Fruit fly (Drosophila melanogaster) whole organism, pupa: ENCODE data around the gene CG43115.

ENCODE experiments used
- CG10348 ChIP-seq: fragments of 200-800 bp; sonication (Bioruptor generic); IDR thresholded peaks from 2 replicates; pipeline ENCODE4 v1.3.6; 2022; ENCODE audit warnings: missing biosample characterization, missing genetic modification characterization
- CG12605 ChIP-seq: fragments of 200-800 bp; sonication (Bioruptor generic); IDR thresholded peaks from 2 replicates; pipeline ENCODE4 v1.3.6; 2022; ENCODE audit warnings: missing biosample characterization, missing genetic modification characterization
- CG13204 ChIP-seq: fragments of 200-800 bp; sonication (Bioruptor generic); optimal IDR thresholded peaks from 2 replicates; lab custom pipeline; 2018; ENCODE audit warnings: missing biosample characterization, mild to moderate bottlenecking, missing genetic modification characterization, moderate library complexity
- CG14655 ChIP-seq: fragments of 200-800 bp; sonication (Bioruptor generic); optimal IDR thresholded peaks from 3 replicates; lab custom pipeline; 2017; ENCODE audit warnings: mild to moderate bottlenecking, missing biosample characterization, missing genetic modification reagents, missing genetic modification characterization
- CG15710 ChIP-seq: fragments of 200-800 bp; sonication (Bioruptor generic); optimal IDR thresholded peaks from 2 replicates; lab custom pipeline; 2018; ENCODE audit warnings: missing biosample characterization, mild to moderate bottlenecking, missing genetic modification characterization, moderate library complexity
- CG17806 ChIP-seq: fragments of 200-800 bp; sonication (Bioruptor generic); optimal IDR thresholded peaks from 2 replicates; lab custom pipeline; 2018; ENCODE audit warnings: missing biosample characterization, mild to moderate bottlenecking, missing genetic modification characterization, moderate library complexity
- CG32121 ChIP-seq: fragments of 200-800 bp; sonication (Bioruptor generic); IDR thresholded peaks from 2 replicates; pipeline ENCODE4 v1.3.6; 2022; ENCODE audit warnings: missing biosample characterization, missing genetic modification characterization
- CG34367 ChIP-seq: fragments of 200-800 bp; sonication (Bioruptor generic); optimal IDR thresholded peaks from 2 replicates; lab custom pipeline; 2018; ENCODE audit warnings: missing biosample characterization, mild to moderate bottlenecking, missing genetic modification characterization
- CG4496 ChIP-seq: fragments of 200-800 bp; sonication (Bioruptor generic); IDR thresholded peaks from 3 replicates; pipeline ENCODE4 v1.3.6; 2022; ENCODE audit warnings: missing biosample characterization, missing genetic modification characterization
- CG8159 ChIP-seq: fragments of 200-800 bp; sonication (Bioruptor generic); optimal IDR thresholded peaks from 3 replicates; lab custom pipeline; 2018; ENCODE audit warnings: missing biosample characterization, mild to moderate bottlenecking, missing genetic modification characterization, moderate library complexity
- CG8301 ChIP-seq: fragments of 200-800 bp; sonication (Bioruptor generic); optimal IDR thresholded peaks from 2 replicates; lab custom pipeline; 2018; ENCODE audit warnings: missing biosample characterization, mild to moderate bottlenecking, missing genetic modification characterization
- CG9948 ChIP-seq: fragments of 200-800 bp; sonication (Bioruptor generic); optimal IDR thresholded peaks from 2 replicates; lab custom pipeline; 2018; ENCODE audit warnings: missing biosample characterization, mild to moderate bottlenecking, missing genetic modification characterization, moderate library complexity
- D1 ChIP-seq: fragments of 200-800 bp; sonication (Bioruptor generic); optimal IDR thresholded peaks from 2 replicates; lab custom pipeline; 2018; ENCODE audit warnings: missing biosample characterization, mild to moderate bottlenecking, missing genetic modification characterization, moderate library complexity
- EcR ChIP-seq: fragments of 200-800 bp; sonication (Bioruptor generic); optimal IDR thresholded peaks from 3 replicates; lab custom pipeline; 2019; ENCODE audit warnings: missing biosample characterization, missing genetic modification characterization, mild to moderate bottlenecking, moderate library complexity, missing genetic modification reagents
- Ets98B ChIP-seq: fragments of 200-800 bp; sonication (Bioruptor generic); IDR thresholded peaks from 2 replicates; pipeline ENCODE4 v1.3.6; 2022; ENCODE audit warnings: missing biosample characterization, missing genetic modification characterization
- Pif1A ChIP-seq: fragments of 200-800 bp; sonication (Bioruptor generic); optimal IDR thresholded peaks from 3 replicates; lab custom pipeline; 2016; ENCODE audit warnings: missing biosample characterization, missing genetic modification characterization
- Pif1B ChIP-seq: fragments of 200-800 bp; sonication (Bioruptor generic); optimal IDR thresholded peaks from 3 replicates; lab custom pipeline; 2016; ENCODE audit warnings: missing biosample characterization, missing genetic modification characterization
- Snoo ChIP-seq: fragments of 200-800 bp; sonication (Bioruptor generic); optimal IDR thresholded peaks from 3 replicates; lab custom pipeline; 2017; ENCODE audit warnings: missing biosample characterization, mild to moderate bottlenecking, missing genetic modification characterization, inconsistent platforms
- fd96Ca ChIP-seq: fragments of 200-800 bp; sonication (Bioruptor generic); IDR thresholded peaks from 3 replicates; pipeline ENCODE4 v1.3.6; 2022; ENCODE audit warnings: missing biosample characterization, missing genetic modification characterization
- gl ChIP-seq: fragments of 200-800 bp; sonication (Bioruptor generic); optimal IDR thresholded peaks from 2 replicates; lab custom pipeline; 2018; ENCODE audit warnings: missing biosample characterization, mild to moderate bottlenecking, missing genetic modification characterization
- rn ChIP-seq: fragments of 200-800 bp; sonication (Bioruptor generic); IDR thresholded peaks from 2 replicates; pipeline ENCODE4 v1.3.6; 2022; ENCODE audit warnings: missing biosample characterization, missing genetic modification characterization

Gene CG43115

dm6 chrX:6066316-6066715 lies at the start of gene CG43115:
TSS of gene CG43115 (minus strand) at chrX:6066416.
- TF ChIP-seq EcR (GFP tag; lab: Kevin White, UChicago), result no peak
- TF ChIP-seq gl (tag; lab: Kevin White, UChicago), result no peak
- no peak for TF ChIP-seq Ets98B
- no peak for TF ChIP-seq CG8159 (tag; lab: Kevin White, UChicago)
- TF ChIP-seq, all 21 proteins: peak for 0

dm6 chrX:6109872-6110271 lies 43.7 kb upstream of the CG43115 start:
- no peak for TF ChIP-seq CG32121 (GFP tag; lab: Robert Waterston, UW)
- no peak for TF ChIP-seq EcR (GFP tag; lab: Kevin White, UChicago)
- TF ChIP-seq gl (tag; lab: Kevin White, UChicago), result no peak
- TF ChIP-seq rn (GFP tag; lab: Robert Waterston, UW), result no peak
- TF ChIP-seq fd96Ca (GFP tag; lab: Robert Waterston, UW), result no peak
- TF ChIP-seq CG10348 (GFP tag; lab: Robert Waterston, UW), result no peak
- no peak for TF ChIP-seq Snoo (tag; lab: Kevin White, UChicago)
- TF ChIP-seq CG17806, result no peak
- no peak for TF ChIP-seq CG15710 (tag; lab: Kevin White, UChicago)
- TF ChIP-seq D1 (tag; lab: Kevin White, UChicago), result no peak
- TF ChIP-seq CG8301 (tag; lab: Kevin White, UChicago), result no peak
- TF ChIP-seq Ets98B, result no peak

dm6 chrX:6104724-6105123 lies 38.5 kb upstream of the CG43115 start:
- TF ChIP-seq CG8301 (tag; lab: Kevin White, UChicago), result no peak
- no peak for TF ChIP-seq D1 (tag; lab: Kevin White, UChicago)
- TF ChIP-seq CG34367 (tag; lab: Kevin White, UChicago), result no peak
- no peak for TF ChIP-seq CG12605 (GFP tag; lab: Robert Waterston, UW)
- no peak for TF ChIP-seq CG13204 (GFP tag; lab: Kevin White, UChicago)
- no peak for TF ChIP-seq CG10348 (GFP tag; lab: Robert Waterston, UW)
- TF ChIP-seq Snoo (tag; lab: Kevin White, UChicago), result no peak
- TF ChIP-seq, all 21 proteins: peak for 0

- TF ChIP-seq CG8301 (tag; lab: Kevin White, UChicago) (no peak), CG9948 (peak; percentile 51), fd96Ca (GFP tag; lab: Robert Waterston, UW) (peak; percentile 74; the same call in 2 of the 3 replicates), CG10348 (GFP tag; lab: Robert Waterston, UW) (no peak), CG34367 (tag; lab: Kevin White, UChicago) (peak; percentile 26), gl (tag; lab: Kevin White, UChicago) (no peak), CG15710 (tag; lab: Kevin White, UChicago) (peak; percentile 47), CG12605 (GFP tag; lab: Robert Waterston, UW) (0 out of 2 replicates have a peak, but pooled peaks have one; percentile 42), CG32121 (GFP tag; lab: Robert Waterston, UW) (no peak), Pif1A (GFP tag; lab: Kevin White, UChicago) (peak; percentile 58), D1 (tag; lab: Kevin White, UChicago) (no peak), CG8159 (tag; lab: Kevin White, UChicago) (peak; percentile 62), Snoo (tag; lab: Kevin White, UChicago) (no peak), CG14655 (peak; percentile 51), Ets98B (peak; percentile 47), CG17806 (no peak), EcR (GFP tag; lab: Kevin White, UChicago) (no peak), CG4496 (GFP tag; lab: Robert Waterston, UW) (no peak; the same call in 2 of the 3 replicates), CG13204 (GFP tag; lab: Kevin White, UChicago) (no peak), Pif1B (peak; percentile 39), rn (GFP tag; lab: Robert Waterston, UW) (0 out of 2 replicates have a peak, but pooled peaks have one; percentile 3)
- TF ChIP-seq, all 21 proteins: peak for 11
Measured at dm6 chrX:6097578-6097977, 31.4 kb upstream of the CG43115 start.

- no peak for TF ChIP-seq Ets98B
- no peak for TF ChIP-seq CG32121 (GFP tag; lab: Robert Waterston, UW)
Measured at dm6 chrX:6094599-6094998, 28.4 kb upstream of the CG43115 start.

- TF ChIP-seq CG9948, result no peak
- TF ChIP-seq CG14655, result no peak
- no peak for TF ChIP-seq CG32121 (GFP tag; lab: Robert Waterston, UW)
- TF ChIP-seq CG34367 (tag; lab: Kevin White, UChicago), result no peak
- no peak for TF ChIP-seq Snoo (tag; lab: Kevin White, UChicago)
- no peak for TF ChIP-seq rn (GFP tag; lab: Robert Waterston, UW)
- no peak for TF ChIP-seq EcR (GFP tag; lab: Kevin White, UChicago)
- TF ChIP-seq CG12605 (GFP tag; lab: Robert Waterston, UW), result no peak
- TF ChIP-seq D1 (tag; lab: Kevin White, UChicago), result no peak
- TF ChIP-seq Ets98B, result no peak
- TF ChIP-seq fd96Ca (GFP tag; lab: Robert Waterston, UW), result no peak
- TF ChIP-seq CG10348 (GFP tag; lab: Robert Waterston, UW), result no peak
- TF ChIP-seq, all 21 proteins: peak for 0
Measured at dm6 chrX:6094078-6094477, 27.9 kb upstream of the CG43115 start.

- TF ChIP-seq CG17806 (no peak), CG14655 (peak; percentile 9)
- TF ChIP-seq, all 21 proteins: peak for 1
Measured at dm6 chrX:6092235-6092634, 26.0 kb upstream of the CG43115 start.
